Fruit fly (Drosophila melanogaster): Measurements from ENCODE around the gene c12.2.

- TF ChIP-seq Mnt (GFP tag; optimal IDR thresholded peaks at IDR 0.05) (no peak), bab1 (GFP tag; optimal IDR thresholded peaks at IDR 0.05) (no peak), Hr96 (GFP tag; optimal IDR thresholded peaks at IDR 0.05) (no peak), toe (GFP tag; optimal IDR thresholded peaks at IDR 0.05) (no peak), CG7101 (tag; optimal IDR thresholded peaks at IDR 0.05) (no peak), Clk (GFP tag; optimal IDR thresholded peaks at IDR 0.05) (no peak), Crg-1 (GFP tag; optimal IDR thresholded peaks at IDR 0.05) (no peak), cic (GFP tag; optimal IDR thresholded peaks at IDR 0.05) (no peak), CG7045 (GFP tag; optimal IDR thresholded peaks at IDR 0.05) (no peak), CG1620 (GFP tag; optimal IDR thresholded peaks at IDR 0.05) (no peak), CG14711 (tag; optimal IDR thresholded peaks at IDR 0.05) (no peak), CG12768 (GFP tag; optimal IDR thresholded peaks at IDR 0.05) (no peak)
Observed at dm6 chrX:9296518-9296917, 22.6 kb upstream of the c12.2 start.

Data from whole organism, adult.